Fruit fly (Drosophila melanogaster) whole organism, pupa: ENCODE results near the gene Elal.

Experiments
- CG10348 ChIP-seq: fragments of 200-800 bp; sonication (Bioruptor generic); IDR thresholded peaks from 2 replicates; pipeline ENCODE4 v1.3.6; 2022; ENCODE audit warnings: missing biosample characterization, missing genetic modification characterization
- CG12605 ChIP-seq: fragments of 200-800 bp; sonication (Bioruptor generic); IDR thresholded peaks from 2 replicates; pipeline ENCODE4 v1.3.6; 2022; ENCODE audit warnings: missing biosample characterization, missing genetic modification characterization
- CG13204 ChIP-seq: fragments of 200-800 bp; sonication (Bioruptor generic); optimal IDR thresholded peaks from 2 replicates; lab custom pipeline; 2018; ENCODE audit warnings: missing biosample characterization, mild to moderate bottlenecking, missing genetic modification characterization, moderate library complexity
- CG14655 ChIP-seq: fragments of 200-800 bp; sonication (Bioruptor generic); optimal IDR thresholded peaks from 3 replicates; lab custom pipeline; 2017; ENCODE audit warnings: mild to moderate bottlenecking, missing biosample characterization, missing genetic modification reagents, missing genetic modification characterization
- CG15710 ChIP-seq: fragments of 200-800 bp; sonication (Bioruptor generic); optimal IDR thresholded peaks from 2 replicates; lab custom pipeline; 2018; ENCODE audit warnings: missing biosample characterization, mild to moderate bottlenecking, missing genetic modification characterization, moderate library complexity
- CG17806 ChIP-seq: fragments of 200-800 bp; sonication (Bioruptor generic); optimal IDR thresholded peaks from 2 replicates; lab custom pipeline; 2018; ENCODE audit warnings: missing biosample characterization, mild to moderate bottlenecking, missing genetic modification characterization, moderate library complexity
- CG32121 ChIP-seq: fragments of 200-800 bp; sonication (Bioruptor generic); IDR thresholded peaks from 2 replicates; pipeline ENCODE4 v1.3.6; 2022; ENCODE audit warnings: missing biosample characterization, missing genetic modification characterization
- CG34367 ChIP-seq: fragments of 200-800 bp; sonication (Bioruptor generic); optimal IDR thresholded peaks from 2 replicates; lab custom pipeline; 2018; ENCODE audit warnings: missing biosample characterization, mild to moderate bottlenecking, missing genetic modification characterization
- CG4496 ChIP-seq: fragments of 200-800 bp; sonication (Bioruptor generic); IDR thresholded peaks from 3 replicates; pipeline ENCODE4 v1.3.6; 2022; ENCODE audit warnings: missing biosample characterization, missing genetic modification characterization
- CG8159 ChIP-seq: fragments of 200-800 bp; sonication (Bioruptor generic); optimal IDR thresholded peaks from 3 replicates; lab custom pipeline; 2018; ENCODE audit warnings: missing biosample characterization, mild to moderate bottlenecking, missing genetic modification characterization, moderate library complexity
- CG8301 ChIP-seq: fragments of 200-800 bp; sonication (Bioruptor generic); optimal IDR thresholded peaks from 2 replicates; lab custom pipeline; 2018; ENCODE audit warnings: missing biosample characterization, mild to moderate bottlenecking, missing genetic modification characterization
- CG9948 ChIP-seq: fragments of 200-800 bp; sonication (Bioruptor generic); optimal IDR thresholded peaks from 2 replicates; lab custom pipeline; 2018; ENCODE audit warnings: missing biosample characterization, mild to moderate bottlenecking, missing genetic modification characterization, moderate library complexity
- D1 ChIP-seq: fragments of 200-800 bp; sonication (Bioruptor generic); optimal IDR thresholded peaks from 2 replicates; lab custom pipeline; 2018; ENCODE audit warnings: missing biosample characterization, mild to moderate bottlenecking, missing genetic modification characterization, moderate library complexity
- EcR ChIP-seq: fragments of 200-800 bp; sonication (Bioruptor generic); optimal IDR thresholded peaks from 3 replicates; lab custom pipeline; 2019; ENCODE audit warnings: missing biosample characterization, missing genetic modification characterization, mild to moderate bottlenecking, moderate library complexity, missing genetic modification reagents
- Ets98B ChIP-seq: fragments of 200-800 bp; sonication (Bioruptor generic); IDR thresholded peaks from 2 replicates; pipeline ENCODE4 v1.3.6; 2022; ENCODE audit warnings: missing biosample characterization, missing genetic modification characterization
- Pif1A ChIP-seq: fragments of 200-800 bp; sonication (Bioruptor generic); optimal IDR thresholded peaks from 3 replicates; lab custom pipeline; 2016; ENCODE audit warnings: missing biosample characterization, missing genetic modification characterization
- Pif1B ChIP-seq: fragments of 200-800 bp; sonication (Bioruptor generic); optimal IDR thresholded peaks from 3 replicates; lab custom pipeline; 2016; ENCODE audit warnings: missing biosample characterization, missing genetic modification characterization
- Snoo ChIP-seq: fragments of 200-800 bp; sonication (Bioruptor generic); optimal IDR thresholded peaks from 3 replicates; lab custom pipeline; 2017; ENCODE audit warnings: missing biosample characterization, mild to moderate bottlenecking, missing genetic modification characterization, inconsistent platforms
- fd96Ca ChIP-seq: fragments of 200-800 bp; sonication (Bioruptor generic); IDR thresholded peaks from 3 replicates; pipeline ENCODE4 v1.3.6; 2022; ENCODE audit warnings: missing biosample characterization, missing genetic modification characterization
- gl ChIP-seq: fragments of 200-800 bp; sonication (Bioruptor generic); optimal IDR thresholded peaks from 2 replicates; lab custom pipeline; 2018; ENCODE audit warnings: missing biosample characterization, mild to moderate bottlenecking, missing genetic modification characterization
- rn ChIP-seq: fragments of 200-800 bp; sonication (Bioruptor generic); IDR thresholded peaks from 2 replicates; pipeline ENCODE4 v1.3.6; 2022; ENCODE audit warnings: missing biosample characterization, missing genetic modification characterization

The Elal gene

DNA sequence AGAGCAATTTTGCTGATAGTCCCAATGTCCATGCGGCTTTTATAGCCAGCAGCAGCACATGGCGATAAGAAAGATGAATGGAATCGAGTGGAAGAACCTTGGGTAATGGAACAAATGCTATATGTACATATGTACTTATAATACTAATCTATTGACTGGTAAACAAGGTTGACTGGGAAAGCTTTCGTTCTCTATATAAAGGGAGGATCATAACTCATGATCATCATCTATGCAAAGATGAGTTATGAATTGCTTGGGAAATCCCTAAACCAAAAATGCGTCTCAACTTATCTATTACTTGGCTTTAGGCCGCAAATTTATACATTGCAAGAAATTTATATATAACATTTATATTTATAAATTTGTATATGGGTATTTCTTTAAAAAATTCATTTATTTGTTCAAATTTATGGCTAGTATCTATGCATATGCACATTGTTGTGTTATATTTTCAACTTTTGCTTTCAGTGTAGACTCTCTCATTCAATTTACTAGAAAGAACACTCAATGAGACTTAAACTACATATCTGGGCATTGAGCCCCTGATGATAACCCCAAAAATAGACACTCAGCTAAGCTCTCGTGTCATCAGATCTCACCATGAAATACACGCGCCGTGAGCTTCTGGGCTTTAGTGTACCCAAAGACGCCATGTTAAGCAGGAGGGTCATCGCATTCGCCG is at the start of gene Elal, which contains the start of gene Srg1:
Elal (plus strand) TSS at position 632 of the 682 bp plus-strand sequence.
Srg1 (minus strand) TSS at position 14 of the 682 bp plus-strand sequence.
- TF ChIP-seq CG9948 (tag; lab: Kevin White, UChicago) (peak; percentile 29), Ets98B (GFP tag; lab: Robert Waterston, UW) (no peak), CG15710 (tag; lab: Kevin White, UChicago) (peak; percentile 4), CG4496 (GFP tag; lab: Robert Waterston, UW) (0 out of 3 replicates have a peak, but pooled peaks have one; percentile 33), CG8159 (tag; lab: Kevin White, UChicago) (peak; percentile 21), CG17806 (tag; lab: Kevin White, UChicago) (peak; percentile 13)

DNA sequence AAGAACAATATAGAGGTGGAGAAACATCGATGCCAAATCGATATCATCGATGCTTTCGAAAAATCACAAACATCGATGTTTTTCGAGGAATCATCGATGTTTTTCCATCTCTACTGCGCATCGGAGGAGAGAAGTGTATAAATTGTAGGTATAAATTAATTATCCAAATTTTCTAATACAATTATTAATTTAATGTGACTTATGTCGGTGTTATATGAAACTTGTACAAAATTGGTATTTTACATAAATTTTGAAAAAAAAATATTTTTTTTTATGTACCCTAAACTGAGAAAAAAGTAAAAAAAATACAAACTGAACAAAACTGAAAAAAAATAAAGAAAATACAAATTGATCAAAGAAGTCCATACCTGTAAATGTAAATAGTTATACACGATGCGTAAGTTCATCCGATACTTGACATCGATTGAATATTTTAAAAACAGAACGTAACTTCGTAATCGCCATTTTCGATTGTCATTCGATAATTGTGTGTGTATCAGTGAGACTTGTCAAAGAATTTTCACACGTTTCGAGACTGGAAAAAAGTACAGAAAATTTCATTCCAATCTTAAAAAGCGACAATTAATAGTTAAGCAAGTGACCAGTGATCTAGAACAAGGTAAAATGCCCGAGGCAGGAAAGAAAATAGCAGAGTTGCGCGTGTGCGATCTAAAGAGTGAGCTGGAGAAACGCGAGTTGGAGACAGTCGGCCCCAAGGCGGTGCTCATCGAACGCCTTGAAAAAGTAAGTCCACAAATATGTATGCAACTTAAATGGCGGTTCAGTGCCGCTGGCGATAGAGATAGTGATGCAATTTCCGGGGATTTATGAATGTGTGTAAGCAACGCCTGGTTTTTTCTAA is 47.9 kb upstream of the Elal start, which contains the start of the genes CG5808 and Saf-B:
CG5808 (minus strand) TSS at position 15 of the 862 bp plus-strand sequence.
Saf-B (plus strand) TSS at position 472 of the 862 bp plus-strand sequence.
- TF ChIP-seq fd96Ca (GFP tag; lab: Robert Waterston, UW) (no peak), Pif1A (GFP tag; lab: Kevin White, UChicago) (no peak), CG13204 (GFP tag; lab: Kevin White, UChicago) (no peak), D1 (no peak), CG8159 (tag; lab: Kevin White, UChicago) (no peak), CG32121 (GFP tag; lab: Robert Waterston, UW) (0 out of 2 replicates have a peak, but pooled peaks have one; percentile 21)

DNA sequence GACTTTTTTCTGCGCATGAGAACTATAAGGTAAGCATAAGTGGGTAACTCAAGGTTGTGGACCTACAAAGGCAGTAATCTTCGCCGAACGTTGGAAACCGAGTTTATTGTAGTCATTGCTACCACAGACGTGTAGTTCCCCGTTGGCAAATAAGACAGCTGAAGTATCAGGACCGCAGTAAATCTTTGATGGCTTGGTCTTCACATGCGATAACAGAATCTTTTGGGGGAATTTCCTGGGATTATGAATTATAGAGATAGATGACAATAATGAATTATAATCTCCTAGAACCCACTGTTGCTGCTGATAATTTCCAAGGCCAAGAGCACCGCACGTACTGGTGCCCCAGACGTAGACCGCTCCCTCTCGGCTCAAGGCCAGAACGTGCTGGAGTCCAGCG is 42.1 kb upstream of the Elal start:
- TF ChIP-seq CG13204 (GFP tag; lab: Kevin White, UChicago) = no peak
- TF ChIP-seq CG4496 (GFP tag; lab: Robert Waterston, UW) = no peak
- TF ChIP-seq CG17806 (tag; lab: Kevin White, UChicago) = no peak
- no peak for TF ChIP-seq gl (tag; lab: Kevin White, UChicago)
- TF ChIP-seq CG8159 (tag; lab: Kevin White, UChicago) = no peak
- no peak for TF ChIP-seq CG10348 (GFP tag; lab: Robert Waterston, UW)
- TF ChIP-seq CG34367 = no peak
- TF ChIP-seq EcR (GFP tag; lab: Kevin White, UChicago) = no peak
- no peak for TF ChIP-seq Pif1B
- no peak for TF ChIP-seq CG8301 (tag; lab: Kevin White, UChicago)
- TF ChIP-seq CG9948 (tag; lab: Kevin White, UChicago) = no peak
- TF ChIP-seq CG14655 (GFP tag; lab: Kevin White, UChicago) = no peak
- TF ChIP-seq, all 21 proteins: peak for 0

DNA sequence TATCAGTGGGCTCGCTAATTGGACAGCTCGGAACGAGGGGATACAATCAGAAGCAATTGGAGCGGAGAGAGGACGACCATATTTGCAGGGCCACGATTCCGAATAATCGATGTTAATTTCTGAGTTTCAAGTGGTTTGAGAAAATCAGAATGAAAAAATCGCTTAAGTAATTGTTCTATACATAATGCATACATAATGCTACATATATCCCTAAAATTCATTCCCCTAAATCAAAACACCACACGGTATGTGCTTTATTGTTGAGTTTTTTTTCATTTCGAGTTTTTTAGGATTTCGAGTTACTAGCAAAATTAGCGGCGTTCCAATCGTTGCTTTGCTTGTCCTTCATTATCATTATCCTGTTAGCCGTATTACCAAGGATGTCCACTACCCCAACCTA is 39.6 kb upstream of the Elal start, which contains the start of gene niki:
niki (minus strand) TSS at position 101 of the 400 bp plus-strand sequence.
- TF ChIP-seq CG14655 (GFP tag; lab: Kevin White, UChicago) = no peak
- TF ChIP-seq, all 21 proteins: peak for 0

DNA sequence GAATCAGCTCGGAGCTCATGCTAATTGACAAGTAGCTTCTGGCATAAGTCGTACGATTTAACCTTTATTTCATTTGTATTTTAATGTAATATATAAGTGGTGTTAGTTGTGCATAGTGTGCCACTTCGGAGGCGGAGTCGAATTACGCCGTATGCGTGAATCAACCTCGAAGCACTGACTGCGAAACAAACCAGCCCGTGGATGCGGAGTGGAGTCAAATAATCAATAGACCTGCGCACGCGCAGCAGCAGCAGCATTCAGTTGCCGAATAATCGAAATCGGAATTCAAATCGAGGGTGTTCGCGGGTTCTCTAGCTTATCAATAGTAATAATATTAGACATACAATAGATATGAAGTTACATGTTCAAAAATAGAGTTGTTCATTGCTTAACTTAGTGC is 36.9 kb upstream of the Elal start, which contains the start of gene RabX4:
RabX4 (minus strand) TSS at position 176 of the 400 bp plus-strand sequence.
- TF ChIP-seq CG12605 (GFP tag; lab: Robert Waterston, UW) = no peak
- TF ChIP-seq Pif1B = no peak
- no peak for TF ChIP-seq Snoo
- TF ChIP-seq CG13204 (GFP tag; lab: Kevin White, UChicago) = no peak
- TF ChIP-seq rn (GFP tag; lab: Robert Waterston, UW) = no peak
- no peak for TF ChIP-seq CG34367
- no peak for TF ChIP-seq Ets98B (GFP tag; lab: Robert Waterston, UW)
- TF ChIP-seq gl (tag; lab: Kevin White, UChicago) = no peak
- TF ChIP-seq CG15710 (tag; lab: Kevin White, UChicago) = no peak
- no peak for TF ChIP-seq CG32121 (GFP tag; lab: Robert Waterston, UW)
- TF ChIP-seq CG8301 (tag; lab: Kevin White, UChicago) = no peak
- TF ChIP-seq CG10348 (GFP tag; lab: Robert Waterston, UW) = no peak
- no peak for TF ChIP-seq EcR (GFP tag; lab: Kevin White, UChicago)
- no peak for TF ChIP-seq CG14655 (GFP tag; lab: Kevin White, UChicago)

DNA sequence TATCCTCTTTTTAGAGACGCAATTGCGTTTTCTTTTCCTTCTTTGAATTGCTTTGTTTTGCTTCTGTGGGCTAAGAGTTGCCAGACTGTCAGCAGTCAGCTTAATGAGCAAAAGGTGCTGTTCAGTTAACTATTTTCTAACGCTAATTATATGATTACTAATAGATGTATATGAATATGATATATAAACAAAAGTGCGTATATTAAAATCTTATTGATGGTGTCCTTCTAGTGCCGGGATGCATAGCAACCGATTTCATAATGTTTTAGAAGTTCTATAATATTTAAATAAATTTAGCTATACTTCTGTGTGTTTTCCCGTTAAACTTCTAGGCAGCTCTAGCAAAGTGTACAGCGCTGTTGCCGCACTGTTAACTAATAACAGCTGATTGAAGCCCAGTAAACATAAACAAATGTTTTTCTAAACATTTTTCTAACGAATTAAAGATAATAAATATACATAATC is 35.2 kb upstream of the Elal start, which contains the start of the genes Kaz and CG43273:
Kaz (minus strand) TSS at position 73 of the 465 bp plus-strand sequence.
CG43273 (plus strand) TSS at position 415 of the 465 bp plus-strand sequence.
- TF ChIP-seq CG32121 (GFP tag; lab: Robert Waterston, UW) (peak; percentile 14; the same call in 1 of the 2 replicates), CG14655 (GFP tag; lab: Kevin White, UChicago) (no peak), CG4496 (GFP tag; lab: Robert Waterston, UW) (peak; percentile 52; the same call in 1 of the 3 replicates), D1 (no peak), CG9948 (tag; lab: Kevin White, UChicago) (no peak)
